Worm (Caenorhabditis elegans): ENCODE data around the gene spdl-1.

Gene spdl-1

DNA sequence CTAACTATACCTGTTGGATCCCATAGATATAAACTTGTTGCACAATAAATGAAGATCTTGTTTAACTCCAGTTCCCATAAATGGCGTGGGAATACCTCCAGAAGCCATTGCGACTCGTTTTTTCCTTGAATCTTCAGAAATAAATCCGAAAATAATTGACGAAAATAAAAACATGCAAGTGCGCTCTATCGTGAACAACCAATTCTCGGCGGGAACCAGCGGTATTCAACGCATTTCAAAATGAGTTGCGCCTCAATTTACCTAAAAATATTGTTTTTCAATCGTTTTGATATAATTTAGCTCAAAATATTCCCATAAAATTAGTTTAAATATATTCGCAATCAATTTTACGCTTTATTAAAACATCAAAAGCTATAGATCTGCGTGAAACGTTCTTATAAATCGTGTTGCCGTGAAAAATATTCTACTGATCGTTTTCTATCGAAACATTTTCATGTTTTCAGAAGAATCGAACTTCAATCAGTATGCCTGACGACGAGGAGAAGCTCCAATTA, at the start of gene spdl-1, which contains the start of gene snpc-1.1:
Gene spdl-1 (plus strand): TSS at position 465 of the 515 bp plus-strand sequence.
Gene snpc-1.1 (minus strand): TSS at position 200 of the 515 bp plus-strand sequence.
- TF ChIP-seq ceh-2 (tag; optimal IDR thresholded peaks at IDR 0.05) (no peak), sox-4 (tag; optimal IDR thresholded peaks at IDR 0.05) (no peak), ceh-19 (GFP tag; optimal IDR thresholded peaks at IDR 0.05) (no peak), mec-3 (tag; optimal IDR thresholded peaks at IDR 0.05; ENCODE audit: borderline replicate concordance) (no peak), elt-4 (tag; optimal IDR thresholded peaks at IDR 0.05) (no peak), nfya-1 (tag; optimal IDR thresholded peaks at IDR 0.05) (no peak), ztf-16 (tag; optimal IDR thresholded peaks at IDR 0.05) (no peak), syd-9 (tag; optimal IDR thresholded peaks at IDR 0.05) (no peak), T23F11.4 (GFP tag; optimal IDR thresholded peaks at IDR 0.05) (no peak), F13H6.1 (tag; optimal IDR thresholded peaks at IDR 0.05) (no peak), odd-2 (tag; optimal IDR thresholded peaks at IDR 0.05) (no peak), tbx-7 (tag; optimal IDR thresholded peaks at IDR 0.05) (no peak), C08G9.2 (tag; optimal IDR thresholded peaks at IDR 0.05) (no peak), ahr-1 (tag; optimal IDR thresholded peaks at IDR 0.05) (no peak), fkh-6 (tag; optimal IDR thresholded peaks at IDR 0.05) (no peak)

- TF ChIP-seq F13H6.1 (tag; optimal IDR thresholded peaks at IDR 0.05), result no peak
- no peak for TF ChIP-seq ttx-3 (tag; optimal IDR thresholded peaks at IDR 0.05)
- no peak for TF ChIP-seq eyg-1 (tag; optimal IDR thresholded peaks at IDR 0.05)
- TF ChIP-seq nhr-11 (tag; optimal IDR thresholded peaks at IDR 0.05), result no peak
- no peak for TF ChIP-seq K09A11.1 (tag; optimal IDR thresholded peaks at IDR 0.05; ENCODE audit: insufficient read depth)
- TF ChIP-seq ceh-45 (GFP tag; IDR thresholded peaks at IDR 0.05), result no peak
- TF ChIP-seq sox-4 (tag; optimal IDR thresholded peaks at IDR 0.05), result no peak
- no peak for TF ChIP-seq pag-3 (tag; optimal IDR thresholded peaks at IDR 0.05; ENCODE audit: borderline replicate concordance)
These were observed 44.6 kb upstream of the spdl-1 start for ce11 chrII:7736725-7737124.

- no peak for TF ChIP-seq ahr-1 (tag; optimal IDR thresholded peaks at IDR 0.05)
- TF ChIP-seq lin-11 (tag; optimal IDR thresholded peaks at IDR 0.05), result no peak
- TF ChIP-seq fkh-6 (tag; optimal IDR thresholded peaks at IDR 0.05), result no peak
- TF ChIP-seq sox-4 (tag; optimal IDR thresholded peaks at IDR 0.05), result no peak
- TF ChIP-seq ref-2 (tag; optimal IDR thresholded peaks at IDR 0.05), result no peak
- no peak for TF ChIP-seq pag-3 (tag; optimal IDR thresholded peaks at IDR 0.05; ENCODE audit: borderline replicate concordance)
- TF ChIP-seq elt-2 (tag; optimal IDR thresholded peaks at IDR 0.05), result no peak
- no peak for TF ChIP-seq nhr-232 (tag; optimal IDR thresholded peaks at IDR 0.05)
- no peak for TF ChIP-seq hlh-8 (tag; optimal IDR thresholded peaks at IDR 0.05)
- TF ChIP-seq lim-6 (tag; optimal IDR thresholded peaks at IDR 0.05), result no peak
- no peak for TF ChIP-seq hlh-30 (tag; optimal IDR thresholded peaks at IDR 0.05; ENCODE audit: insufficient read depth)
- no peak for TF ChIP-seq ceh-48 (tag; optimal IDR thresholded peaks at IDR 0.05)
These were observed 27.9 kb upstream of the spdl-1 start, which contains the start of gene trx-1 for ce11 chrII:7753500-7753899. trx-1 (minus strand) TSS chrII:7753600.

DNA sequence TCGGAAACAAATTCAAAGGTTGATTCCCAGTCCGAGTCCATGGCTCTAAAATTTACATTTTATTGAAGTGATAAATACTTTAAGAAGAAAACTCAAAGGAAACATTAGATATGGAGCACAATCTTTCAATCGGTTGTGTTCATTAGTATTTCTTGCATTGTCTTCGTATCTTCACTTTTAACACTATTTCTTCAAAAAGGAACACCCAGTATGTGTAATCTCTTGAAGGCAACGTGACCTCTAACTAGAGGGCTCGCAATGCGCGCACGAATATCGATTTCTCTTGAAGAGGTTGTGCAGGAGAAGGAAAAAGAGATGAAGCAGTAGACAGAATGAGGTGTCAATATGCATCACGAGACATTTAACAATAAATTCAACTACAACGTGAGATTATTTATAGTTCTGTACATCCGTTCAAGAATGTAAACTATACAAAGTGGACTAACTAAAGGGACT, 26.2 kb upstream of the spdl-1 start, which contains the start of the genes B0228.6 and B0228.1:
Gene B0228.6 (minus strand): TSS at position 51 of the 456 bp plus-strand sequence.
Gene B0228.1 (plus strand): TSS at position 228 of the 456 bp plus-strand sequence.
- TF ChIP-seq ceh-34 (tag; optimal IDR thresholded peaks at IDR 0.05), result no peak
- TF ChIP-seq odd-2 (tag; optimal IDR thresholded peaks at IDR 0.05), result no peak
- peak; percentile 55 for TF ChIP-seq unc-55 (GFP tag; optimal IDR thresholded peaks at IDR 0.05)
- no peak for TF ChIP-seq hlh-15 (tag; optimal IDR thresholded peaks at IDR 0.05)
- TF ChIP-seq ets-4 (tag; optimal IDR thresholded peaks at IDR 0.05), result no peak
- TF ChIP-seq fkh-6 (tag; optimal IDR thresholded peaks at IDR 0.05), result no peak
- TF ChIP-seq ttx-3 (tag; optimal IDR thresholded peaks at IDR 0.05), result no peak
- TF ChIP-seq che-1 (tag; optimal IDR thresholded peaks at IDR 0.05), result no peak
- TF ChIP-seq tbx-2 (tag; optimal IDR thresholded peaks at IDR 0.05), result peak; percentile 24
- TF ChIP-seq nfya-1 (tag; optimal IDR thresholded peaks at IDR 0.05), result peak; percentile 26
- no peak for TF ChIP-seq pax-1 (tag; optimal IDR thresholded peaks at IDR 0.05)
- TF ChIP-seq ceh-31 (tag; optimal IDR thresholded peaks at IDR 0.05), result no peak
- TF ChIP-seq madf-2 (tag; optimal IDR thresholded peaks at IDR 0.05), result no peak
- TF ChIP-seq ceh-48 (tag; optimal IDR thresholded peaks at IDR 0.05), result peak; percentile 96
- TF ChIP-seq ceh-18 (tag; optimal IDR thresholded peaks at IDR 0.05), result no peak
- TF ChIP-seq C08G9.2 (tag; optimal IDR thresholded peaks at IDR 0.05), result no peak
- peak; percentile 76 for TF ChIP-seq hlh-30 (tag; optimal IDR thresholded peaks at IDR 0.05; ENCODE audit: insufficient read depth)
- TF ChIP-seq unc-42 (tag; optimal IDR thresholded peaks at IDR 0.05), result peak; percentile 27
- no peak for TF ChIP-seq ceh-14 (tag; optimal IDR thresholded peaks at IDR 0.05)
- no peak for TF ChIP-seq dmd-4 (tag; optimal IDR thresholded peaks at IDR 0.05; ENCODE audit: borderline replicate concordance)
- TF ChIP-seq ceh-22 (tag; optimal IDR thresholded peaks at IDR 0.05), result no peak
